Worm (Caenorhabditis elegans) whole organism, young adult: ENCODE measurements around the gene F53C11.9.

ENCODE experiments used
- F57A8.1 ChIP-seq: fragments of 200-800 bp; sonication (Bioruptor generic); optimal IDR thresholded peaks from 2 replicates; lab custom pipeline; 2018; ENCODE audit warnings: mild to moderate bottlenecking, missing genetic modification characterization, moderate library complexity, missing compliant biosample characterization
- ama-1 ChIP-seq, 3 experiments: fragments of 150-350 bp in 1 of 3; sonication (generic microtip) in 2 of 3; optimal IDR thresholded peaks; 2 replicates each; lab custom pipeline; 2014 to 2018; ENCODE audit warnings: missing biosample characterization in 2 of 3, missing genetic modification characterization in 2 of 3, missing genetic modification reagents in 2 of 3
- cebp-2 ChIP-seq: fragments of 200-800 bp; sonication (Bioruptor generic); IDR thresholded peaks from 2 replicates; pipeline ENCODE4 v1.3.6; 2022; ENCODE audit warnings: missing genetic modification characterization, missing compliant biosample characterization
- ets-4 ChIP-seq: fragments of 200-800 bp; sonication (Bioruptor generic); optimal IDR thresholded peaks from 2 replicates; lab custom pipeline; 2018; ENCODE audit warnings: mild to moderate bottlenecking, missing genetic modification characterization, missing compliant biosample characterization
- gei-17 ChIP-seq: fragments of 200-800 bp; sonication (Bioruptor generic); optimal IDR thresholded peaks from 2 replicates; lab custom pipeline; 2018; ENCODE audit warnings: mild to moderate bottlenecking, missing genetic modification characterization, missing compliant biosample characterization
- mxl-1 ChIP-seq: sonication (generic microtip); optimal IDR thresholded peaks from 2 replicates; lab custom pipeline; 2016; ENCODE audit warnings: missing genetic modification characterization, missing compliant biosample characterization
- sdz-38 ChIP-seq: sonication (generic microtip); optimal IDR thresholded peaks from 2 replicates; lab custom pipeline; 2016; ENCODE audit warnings: missing genotype, missing genetic modification characterization, missing compliant biosample characterization
- sea-2 ChIP-seq: fragments of 200-800 bp; sonication (Bioruptor generic); IDR thresholded peaks from 2 replicates; pipeline ENCODE4 v1.3.6; 2022; ENCODE audit warnings: missing genetic modification characterization, missing compliant biosample characterization
- snpc-3.4 ChIP-seq: sonication (generic microtip); optimal IDR thresholded peaks from 2 replicates; lab custom pipeline; 2017; ENCODE audit warnings: missing genetic modification characterization, mild to moderate bottlenecking, missing compliant biosample characterization, antibody characterized with exemption, moderate library complexity, missing genotype, missing genetic modification reagents
- unc-62 ChIP-seq: fragments of 150-350 bp; optimal IDR thresholded peaks from 2 replicates; lab custom pipeline; 2014; ENCODE audit warnings: missing biosample characterization, missing genetic modification reagents, missing genetic modification characterization

DNA sequence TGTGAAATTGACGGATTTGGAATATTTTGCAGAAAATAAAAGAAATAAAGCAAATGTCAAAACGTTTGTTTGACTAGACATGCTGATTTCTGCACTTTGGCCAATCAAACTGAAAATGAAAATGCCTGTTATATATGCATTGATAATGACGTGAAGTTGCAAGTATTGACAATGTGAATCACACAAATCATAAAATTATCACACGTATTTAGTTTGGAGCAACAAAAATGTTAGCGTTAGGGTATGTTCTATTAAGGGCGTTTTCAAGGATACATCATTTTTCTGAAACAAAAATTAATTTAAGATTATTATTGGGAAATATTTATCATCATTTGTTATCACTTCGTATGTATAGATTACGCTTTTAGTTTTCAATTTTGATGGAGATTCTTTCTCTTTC, 26.0 kb upstream of the F53C11.9 start, which contains the start of gene cld-9:
- no peak for TF ChIP-seq ets-4 (GFP tag; lab: Kevin White, UChicago)
- no peak for TF ChIP-seq sea-2
- no peak for TF ChIP-seq F57A8.1 (GFP tag; lab: Kevin White, UChicago)
- no peak for TF ChIP-seq mxl-1
- no peak for TF ChIP-seq unc-62 (GFP tag; lab: Kevin White, UChicago)
- no peak for TF ChIP-seq snpc-3.4
- no peak for TF ChIP-seq ama-1 (optimal IDR thresholded peaks at IDR 0.05; lab: Kevin White, UChicago)
- TF ChIP-seq ama-1 (GFP tag; optimal IDR thresholded peaks at IDR 0.05; lab: Kevin White, UChicago), result no peak
- TF ChIP-seq gei-17 (GFP tag; lab: Kevin White, UChicago), result no peak
- TF ChIP-seq cebp-2 (GFP tag; lab: Robert Waterston, UW), result no peak
- TF ChIP-seq sdz-38 (tag; lab: Kevin White, UChicago), result no peak
